Fruit fly (Drosophila melanogaster) whole organism, embryonic: ENCODE measurements around the gene CG13894.
A peak's percentile ranks its signal among the peaks of the same experiment; 100 is the strongest.

ENCODE experiments used
- Atf3 ChIP-seq: fragments of 200-800 bp; sonication (Bioruptor generic); optimal IDR thresholded peaks from 3 replicates; lab custom pipeline; 2016; ENCODE audit warnings: missing biosample characterization, missing genetic modification characterization
- Awh ChIP-seq: fragments of 200-800 bp; sonication (Bioruptor generic); IDR thresholded peaks from 2 replicates; pipeline ENCODE4, ENCODE4 v1.3.6; 2022; ENCODE audit warnings: missing biosample characterization, missing genetic modification characterization
- C15 ChIP-seq: fragments of 200-800 bp; sonication (Bioruptor generic); IDR thresholded peaks from 3 replicates; pipeline ENCODE4 v1.3.6; 2022; ENCODE audit warnings: missing biosample characterization, missing genetic modification characterization
- CG10274 ChIP-seq: fragments of 200-800 bp; sonication (Bioruptor generic); optimal IDR thresholded peaks from 3 replicates; lab custom pipeline; 2017; ENCODE audit warnings: missing biosample characterization, mild to moderate bottlenecking, missing genetic modification characterization
- CG10366 ChIP-seq: fragments of 200-800 bp; sonication (Bioruptor generic); IDR thresholded peaks from 2 replicates; pipeline ENCODE4 v1.3.6; 2022; ENCODE audit warnings: missing biosample characterization, missing genetic modification characterization
- CG13287 ChIP-seq: fragments of 200-800 bp; sonication (Bioruptor generic); IDR thresholded peaks from 2 replicates; pipeline ENCODE4 v1.3.6; 2022; ENCODE audit warnings: missing biosample characterization, missing genetic modification characterization; ENCODE audit not compliant: partially characterized antibody
- CG13296 ChIP-seq: fragments of 200-800 bp; sonication (Bioruptor generic); optimal IDR thresholded peaks from 3 replicates; lab custom pipeline; 2018; ENCODE audit warnings: missing biosample characterization, mild to moderate bottlenecking, missing genetic modification characterization
- CG14710 ChIP-seq: fragments of 200-800 bp; sonication (Bioruptor generic); optimal IDR thresholded peaks from 3 replicates; lab custom pipeline; 2019; ENCODE audit warnings: missing biosample characterization, mild to moderate bottlenecking, missing genetic modification characterization, moderate library complexity
- CG15514 ChIP-seq: fragments of 200-800 bp; sonication (Bioruptor generic); optimal IDR thresholded peaks from 3 replicates; lab custom pipeline; 2017; ENCODE audit warnings: missing biosample characterization, missing genetic modification characterization, mild to moderate bottlenecking, moderate library complexity, missing genetic modification reagents
- CG17186 ChIP-seq: fragments of 200-800 bp; sonication (Bioruptor generic); optimal IDR thresholded peaks from 3 replicates; lab custom pipeline; 2017; ENCODE audit warnings: missing biosample characterization, missing genetic modification reagents, missing genetic modification characterization
- Dbx ChIP-seq: fragments of 200-800 bp; sonication (Bioruptor generic); IDR thresholded peaks from 3 replicates; pipeline ENCODE4 v1.3.6; 2022; ENCODE audit warnings: missing biosample characterization, missing genetic modification characterization
- Deaf1 ChIP-seq: fragments of 200-800 bp; optimal IDR thresholded peaks from 3 replicates; lab custom pipeline; 2019; ENCODE audit warnings: missing biosample characterization, mild to moderate bottlenecking, missing genetic modification characterization, moderate library complexity
- Dek ChIP-seq: fragments of 200-800 bp; sonication (Bioruptor generic); optimal IDR thresholded peaks from 3 replicates; lab custom pipeline; 2019; ENCODE audit warnings: missing biosample characterization, mild to moderate bottlenecking, missing genetic modification characterization, moderate library complexity
- Doc3 ChIP-seq: fragments of 200-800 bp; sonication (Bioruptor generic); IDR thresholded peaks from 3 replicates; pipeline ENCODE4 v1.3.6; 2022; ENCODE audit warnings: missing biosample characterization, missing genetic modification characterization; ENCODE audit not compliant: partially characterized antibody
- Drgx ChIP-seq: fragments of 200-800 bp; sonication (Bioruptor generic); IDR thresholded peaks from 2 replicates; pipeline ENCODE4 v1.3.6; 2022; ENCODE audit warnings: missing biosample characterization, missing genetic modification characterization
- HLH54F ChIP-seq: fragments of 200-800 bp; sonication (Bioruptor generic); optimal IDR thresholded peaks from 3 replicates; lab custom pipeline; 2016; ENCODE audit warnings: missing biosample characterization, missing genetic modification characterization
- HmgZ ChIP-seq: fragments of 200-800 bp; sonication (Bioruptor generic); optimal IDR thresholded peaks from 2 replicates; lab custom pipeline; 2018; ENCODE audit warnings: missing biosample characterization, mild to moderate bottlenecking, missing genetic modification characterization
- Kr ChIP-seq: fragments of 200-800 bp; sonication (Bioruptor generic); optimal IDR thresholded peaks from 2 replicates; lab custom pipeline; 2017; ENCODE audit warnings: missing biosample characterization, mild to moderate bottlenecking, missing genetic modification characterization
- Mes4 ChIP-seq: fragments of 200-800 bp; sonication (Bioruptor generic); optimal IDR thresholded peaks from 2 replicates; lab custom pipeline; 2016; ENCODE audit warnings: missing biosample characterization, missing genetic modification characterization
- Oli ChIP-seq: fragments of 200-800 bp; sonication (Bioruptor generic); optimal IDR thresholded peaks from 2 replicates; lab custom pipeline; 2018; ENCODE audit warnings: missing biosample characterization, mild to moderate bottlenecking, missing genetic modification characterization, moderate library complexity
- Ptx1 ChIP-seq: fragments of 200-800 bp; sonication (Bioruptor generic); IDR thresholded peaks from 2 replicates; pipeline ENCODE4 v1.3.6; 2022; ENCODE audit warnings: missing biosample characterization, missing genetic modification characterization
- Usf ChIP-seq: fragments of 200-800 bp; sonication (Bioruptor generic); optimal IDR thresholded peaks from 2 replicates; lab custom pipeline; 2017; ENCODE audit warnings: missing genotype, missing biosample characterization, missing genetic modification characterization
- YL-1 ChIP-seq: fragments of 200-800 bp; sonication (Bioruptor generic); optimal IDR thresholded peaks from 3 replicates; lab custom pipeline; 2017; ENCODE audit warnings: missing biosample characterization, mild to moderate bottlenecking, missing genetic modification characterization
- al ChIP-seq: fragments of 200-800 bp; sonication (Bioruptor generic); IDR thresholded peaks from 2 replicates; pipeline ENCODE4 v1.3.6; 2022; ENCODE audit warnings: missing biosample characterization, missing genetic modification characterization
- amos ChIP-seq: fragments of 200-800 bp; sonication (Bioruptor generic); IDR thresholded peaks from 2 replicates; pipeline ENCODE4 v1.3.6; 2022; ENCODE audit warnings: missing biosample characterization, missing genetic modification characterization; ENCODE audit not compliant: partially characterized antibody
- ap ChIP-seq: fragments of 200-800 bp; sonication (Bioruptor generic); IDR thresholded peaks from 2 replicates; pipeline ENCODE4 v1.3.6; 2022; ENCODE audit warnings: missing biosample characterization, missing genetic modification characterization
- ato ChIP-seq: fragments of 200-800 bp; sonication (Bioruptor generic); IDR thresholded peaks from 2 replicates; pipeline ENCODE4 v1.3.6; 2022; ENCODE audit warnings: missing biosample characterization, missing genetic modification characterization; ENCODE audit not compliant: partially characterized antibody
- cato ChIP-seq: fragments of 200-800 bp; sonication (Bioruptor generic); optimal IDR thresholded peaks from 2 replicates; lab custom pipeline; 2016; ENCODE audit warnings: missing biosample characterization, missing genetic modification characterization, borderline replicate concordance
- chn ChIP-seq: fragments of 200-800 bp; sonication (Bioruptor generic); optimal IDR thresholded peaks from 2 replicates; lab custom pipeline; 2016; ENCODE audit warnings: missing biosample characterization, missing genetic modification characterization
- croc ChIP-seq: fragments of 200-800 bp; sonication (Bioruptor generic); conservative IDR thresholded peaks from 3 replicates; pipeline ENCODE4 v1.3.6; 2022; ENCODE audit warnings: missing biosample characterization, missing genetic modification characterization
- crol ChIP-seq: fragments of 200-800 bp; sonication (Bioruptor generic); IDR thresholded peaks from 2 replicates; pipeline ENCODE4 v1.3.6; 2022; ENCODE audit warnings: missing biosample characterization, missing genetic modification characterization
- eve ChIP-seq, 2 experiments: fragments of >200 bp; optimal IDR thresholded peaks; 2 replicates each; lab custom pipeline; 2017; ENCODE audit warnings: missing biosample characterization in 2 of 2, missing genetic modification characterization in 2 of 2
- ftz-f1 ChIP-seq: fragments of 200-800 bp; sonication (Bioruptor generic); optimal IDR thresholded peaks from 2 replicates; lab custom pipeline; 2016; ENCODE audit warnings: missing biosample characterization, missing genetic modification characterization
- gem ChIP-seq: fragments of 200-800 bp; sonication (Bioruptor generic); optimal IDR thresholded peaks from 2 replicates; lab custom pipeline; 2019; ENCODE audit warnings: missing biosample characterization, mild to moderate bottlenecking, missing genetic modification characterization, moderate library complexity
- kay ChIP-seq: fragments of 200-800 bp; sonication (Bioruptor generic); optimal IDR thresholded peaks from 2 replicates; lab custom pipeline; 2016; ENCODE audit warnings: missing biosample characterization, missing genetic modification characterization
- lilli ChIP-seq: fragments of 200-800 bp; sonication (Bioruptor generic); optimal IDR thresholded peaks from 3 replicates; lab custom pipeline; 2016; ENCODE audit warnings: missing biosample characterization, missing genetic modification characterization
- luna ChIP-seq: fragments of 200-800 bp; sonication (Bioruptor generic); optimal IDR thresholded peaks from 2 replicates; lab custom pipeline; 2016; ENCODE audit warnings: missing biosample characterization, missing genetic modification characterization
- mam ChIP-seq: fragments of 200-800 bp; sonication (Bioruptor generic); optimal IDR thresholded peaks from 3 replicates; lab custom pipeline; 2016; ENCODE audit warnings: missing biosample characterization, missing genetic modification characterization
- nmo ChIP-seq: fragments of 200-800 bp; sonication (Bioruptor generic); optimal IDR thresholded peaks from 2 replicates; lab custom pipeline; 2018; ENCODE audit warnings: missing biosample characterization, mild to moderate bottlenecking, missing genetic modification characterization, moderate library complexity
- org-1 ChIP-seq: fragments of 200-800 bp; sonication (Bioruptor generic); optimal IDR thresholded peaks from 2 replicates; lab custom pipeline; 2017; ENCODE audit warnings: missing biosample characterization, missing genetic modification characterization
- pb ChIP-seq: fragments of 200-800 bp; sonication (Bioruptor generic); optimal IDR thresholded peaks from 3 replicates; lab custom pipeline; 2016; ENCODE audit warnings: missing biosample characterization, missing genetic modification characterization
- pita ChIP-seq: fragments of 200-800 bp; sonication (Bioruptor generic); optimal IDR thresholded peaks from 2 replicates; lab custom pipeline; 2017; ENCODE audit warnings: missing biosample characterization, mild to moderate bottlenecking, missing genetic modification characterization
- ro ChIP-seq: fragments of 200-800 bp; sonication (Bioruptor generic); IDR thresholded peaks from 2 replicates; pipeline ENCODE4 v1.3.6; 2022; ENCODE audit warnings: missing biosample characterization, missing genetic modification characterization
- sr ChIP-seq: fragments of 200-800 bp; sonication (Bioruptor generic); IDR thresholded peaks from 3 replicates; pipeline ENCODE4 v1.3.6; 2022; ENCODE audit warnings: missing biosample characterization, missing genetic modification characterization
- tin ChIP-seq: fragments of 200-800 bp; sonication (Bioruptor generic); optimal IDR thresholded peaks from 3 replicates; lab custom pipeline; 2016; ENCODE audit warnings: missing biosample characterization, missing genetic modification characterization
- twi ChIP-seq: fragments of 200-800 bp; optimal IDR thresholded peaks from 2 replicates; lab custom pipeline; 2019; ENCODE audit warnings: missing biosample characterization, mild to moderate bottlenecking, missing genetic modification characterization, moderate library complexity
- usp ChIP-seq: fragments of >200 bp; optimal IDR thresholded peaks from 2 replicates; lab custom pipeline; 2017; ENCODE audit warnings: missing biosample characterization, missing genetic modification characterization
- vnd ChIP-seq: fragments of 200-800 bp; sonication (Bioruptor generic); IDR thresholded peaks from 3 replicates; pipeline ENCODE4 v1.3.6; 2022; ENCODE audit warnings: missing biosample characterization, missing genetic modification characterization; ENCODE audit not compliant: partially characterized antibody
- yki ChIP-seq: fragments of >200 bp; optimal IDR thresholded peaks from 3 replicates; lab custom pipeline; 2018
- z ChIP-seq: fragments of 200-800 bp; sonication (Bioruptor generic); IDR thresholded peaks from 3 replicates; pipeline ENCODE4 v1.3.6; 2022; ENCODE audit warnings: missing biosample characterization, missing genetic modification characterization
- zf30C ChIP-seq: fragments of 200-800 bp; sonication (Bioruptor generic); optimal IDR thresholded peaks from 3 replicates; lab custom pipeline; 2018; ENCODE audit warnings: missing biosample characterization, mild to moderate bottlenecking, missing genetic modification characterization

CG13894 gene

DNA sequence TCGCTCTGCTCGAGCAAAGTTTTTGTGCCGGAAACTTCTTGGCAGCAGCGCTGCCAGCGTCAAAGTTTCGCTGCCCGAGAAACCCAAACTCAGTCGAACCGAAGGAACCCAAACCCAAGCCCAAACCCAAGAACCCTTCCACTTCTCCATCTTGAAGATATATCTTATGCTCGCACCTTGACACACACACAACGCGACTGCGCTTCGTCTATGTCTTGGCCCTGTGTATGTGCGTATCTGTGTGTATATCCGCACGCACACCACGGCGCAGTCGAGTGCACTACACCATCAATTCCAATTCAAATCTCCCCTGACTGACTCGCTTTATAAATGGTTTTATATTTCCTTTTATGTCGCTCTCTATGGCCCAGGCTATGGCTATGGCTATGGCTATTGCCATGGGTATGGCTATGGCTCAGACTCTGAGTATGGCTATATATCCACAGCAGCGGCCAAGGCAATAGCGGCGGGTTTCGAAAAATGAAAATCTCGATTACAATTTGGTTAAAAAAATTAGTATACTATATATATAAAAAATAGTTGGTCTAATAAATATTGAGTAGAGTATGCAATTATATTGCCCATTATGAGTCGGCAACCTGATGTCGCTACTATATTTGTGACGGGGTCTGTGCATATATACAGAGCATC is 2.4 kb downstream of the CG13894 start (continued):
- TF ChIP-seq ato (GFP tag; lab: Robert Waterston, UW) (no peak), Kr (GFP tag; lab: Kevin White, UChicago) (peak; percentile 89), Mes4 (GFP tag; lab: Kevin White, UChicago) (peak; percentile 21), pb (peak; percentile 19), usp (GFP tag; lab: Kevin White, UChicago) (no peak), Awh (GFP tag; lab: Robert Waterston, UW) (peak; percentile 96), org-1 (GFP tag; lab: Kevin White, UChicago) (peak; percentile 93), kay (GFP tag; lab: Kevin White, UChicago) (peak; percentile 89), z (peak; percentile 30; the same call in 1 of the 3 replicates), ftz-f1 (peak; percentile 4), Atf3 (GFP tag; lab: Kevin White, UChicago) (peak; percentile 29), tin (GFP tag; lab: Kevin White, UChicago) (peak; percentile 96), amos (GFP tag; lab: Robert Waterston, UW) (no peak), CG10366 (peak; percentile 93), Ptx1 (peak; percentile 96), twi (tag; lab: Kevin White, UChicago) (peak; percentile 90), pita (GFP tag; lab: Kevin White, UChicago) (no peak), CG10274 (GFP tag; lab: Kevin White, UChicago) (peak; percentile 85), CG13287 (no peak), ro (GFP tag; lab: Robert Waterston, UW) (peak; percentile 84), mam (GFP tag; lab: Kevin White, UChicago) (peak; percentile 51), croc (peak; percentile 95), Usf (GFP tag; lab: Kevin White, UChicago) (peak; percentile 89), Drgx (GFP tag; lab: Robert Waterston, UW) (peak; percentile 95), HmgZ (tag; lab: Kevin White, UChicago) (peak; percentile 96), CG14710 (tag; lab: Kevin White, UChicago) (peak; percentile 96), CG15514 (GFP tag; lab: Kevin White, UChicago) (peak; percentile 88), Deaf1 (peak; percentile 77), gem (tag; lab: Kevin White, UChicago) (peak; percentile 97), al (GFP tag; lab: Robert Waterston, UW) (peak; percentile 90), Oli (tag; lab: Kevin White, UChicago) (peak; percentile 97), chn (GFP tag; lab: Kevin White, UChicago) (peak; percentile 70), luna (GFP tag; lab: Kevin White, UChicago) (no peak), YL-1 (GFP tag; lab: Kevin White, UChicago) (peak; percentile 90), ap (peak; percentile 95), Dek (tag; lab: Kevin White, UChicago) (peak; percentile 93), zf30C (no peak), C15 (peak; percentile 90), CG17186 (peak; percentile 80), HLH54F (GFP tag; lab: Kevin White, UChicago) (peak; percentile 54), cato (GFP tag; lab: Kevin White, UChicago) (peak; percentile 84), Dbx (GFP tag; lab: Robert Waterston, UW) (peak; percentile 94), lilli (GFP tag; lab: Kevin White, UChicago) (peak; percentile 84), crol (GFP tag; lab: Robert Waterston, UW) (peak; percentile 65; the same call in 1 of the 2 replicates), sr (GFP tag; lab: Robert Waterston, UW) (peak; percentile 83), CG13296 (GFP tag; lab: Kevin White, UChicago) (peak; percentile 96), yki (no peak), eve (GFP tag; optimal IDR thresholded peaks at IDR 0.05; lab: Kevin White, UChicago) (no peak), vnd (no peak), Doc3 (GFP tag; lab: Robert Waterston, UW) (no peak), nmo (GFP tag; lab: Kevin White, UChicago) (peak; percentile 97)
